Worm (Caenorhabditis elegans): Measurements from ENCODE around the gene F53F4.1.

DNA sequence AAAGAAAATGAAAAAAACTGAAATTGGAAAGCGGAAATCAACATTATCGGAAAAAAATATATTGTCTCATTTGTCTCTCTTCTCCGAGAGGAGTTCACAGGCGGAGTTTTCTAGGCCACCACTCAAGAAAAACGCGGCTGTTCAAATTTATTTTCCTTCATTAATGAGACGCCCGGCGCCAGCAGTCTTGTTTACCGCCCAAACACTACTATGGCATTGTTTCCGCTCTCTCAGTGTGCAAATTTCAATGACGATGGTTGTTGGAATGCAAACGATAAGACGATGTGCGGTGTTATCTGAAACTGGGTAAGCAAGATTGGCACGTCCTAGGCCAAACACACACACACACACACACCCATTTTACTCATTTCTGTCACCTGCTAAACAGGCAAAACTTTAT, 27.8 kb upstream of the F53F4.1 start, which contains the start of gene cav-2:
- TF ChIP-seq sea-1 (GFP tag; conservative IDR thresholded peaks at IDR 0.05) (no peak), hmg-4 (GFP tag; optimal IDR thresholded peaks at IDR 0.05) (no peak)
